Worm (Caenorhabditis elegans) whole organism, L4 larva: ENCODE data around the gene col-111.

Experiments
- D1046.2 ChIP-seq: fragments of 200-800 bp; sonication (Bioruptor generic); IDR thresholded peaks from 2 replicates; pipeline ENCODE4 v1.3.6; 2022; ENCODE audit warnings: missing genetic modification characterization, missing compliant biosample characterization
- F49E8.2 ChIP-seq: sonication (generic microtip); optimal IDR thresholded peaks from 2 replicates; lab custom pipeline; 2016; ENCODE audit warnings: missing compliant biosample characterization, mild to moderate bottlenecking, missing genetic modification characterization, borderline replicate concordance
- Y5F2A.4 ChIP-seq: fragments of 200-800 bp; sonication (Bioruptor generic); optimal IDR thresholded peaks from 2 replicates; lab custom pipeline; 2018; ENCODE audit warnings: mild to moderate bottlenecking, missing genetic modification characterization, missing compliant biosample characterization
- aha-1 ChIP-seq: fragments of 150-350 bp; peaks from one replicate; lab custom pipeline; 2014; ENCODE audit warnings: missing biosample characterization, missing genetic modification characterization
- aly-2 ChIP-seq: sonication (generic microtip); optimal IDR thresholded peaks from 2 replicates; lab custom pipeline; 2018; ENCODE audit warnings: missing biosample characterization, missing genetic modification characterization
- arid-1 ChIP-seq: fragments of 200-800 bp; sonication (Bioruptor generic); conservative IDR thresholded peaks from 2 replicates; pipeline ENCODE4 v1.3.6; 2022; ENCODE audit warnings: missing genetic modification reagents, missing genetic modification characterization, missing compliant biosample characterization
- ceh-82 ChIP-seq: sonication (generic microtip); optimal IDR thresholded peaks from 2 replicates; lab custom pipeline; 2017; ENCODE audit warnings: missing biosample characterization, missing genetic modification characterization
- ces-1 ChIP-seq: fragments of 150-350 bp; sonication (generic microtip); optimal IDR thresholded peaks from 4 replicates; lab custom pipeline; 2014; ENCODE audit warnings: missing biosample characterization, missing genetic modification reagents, missing genetic modification characterization
- daf-12 ChIP-seq: fragments of 150-350 bp; optimal IDR thresholded peaks from 2 replicates; lab custom pipeline; 2014; ENCODE audit warnings: missing biosample characterization, missing genetic modification reagents, missing genetic modification characterization
- daf-16 ChIP-seq, 3 experiments: sonication (generic microtip); optimal IDR thresholded peaks; 2 replicates each; lab custom pipeline; 2016 to 2017; ENCODE audit warnings: missing genetic modification characterization in 3 of 3, missing genetic modification reagents in 3 of 3, mild to moderate bottlenecking in 2 of 3, missing compliant biosample characterization in 2 of 3, missing biosample characterization in 1 of 3, moderate library complexity in 1 of 3
- dpl-1 ChIP-seq: fragments of 150-350 bp; optimal IDR thresholded peaks from 2 replicates; lab custom pipeline; 2014; ENCODE audit warnings: missing biosample characterization, missing genetic modification reagents, missing genetic modification characterization
- egl-43 ChIP-seq: fragments of 200-800 bp; sonication (Bioruptor generic); IDR thresholded peaks from 2 replicates; pipeline ENCODE4 v1.3.6; 2022; ENCODE audit warnings: missing genetic modification reagents, missing genetic modification characterization, missing compliant biosample characterization
- gei-8 ChIP-seq: fragments of 200-800 bp; sonication (Bioruptor generic); optimal IDR thresholded peaks from 2 replicates; lab custom pipeline; 2018; ENCODE audit warnings: mild to moderate bottlenecking, missing genetic modification characterization, missing compliant biosample characterization
- lin-1 ChIP-seq: fragments of 200-800 bp; sonication (Bioruptor generic); IDR thresholded peaks from 2 replicates; pipeline ENCODE4 v1.3.6; 2022; ENCODE audit warnings: missing genetic modification reagents, missing genetic modification characterization, missing compliant biosample characterization
- lin-39 ChIP-seq: fragments of 150-350 bp; optimal IDR thresholded peaks from 2 replicates; lab custom pipeline; 2014; ENCODE audit warnings: missing biosample characterization, missing genetic modification reagents, missing genetic modification characterization
- lsy-2 ChIP-seq, 2 experiments: fragments of 150-350 bp in 1 of 2; sonication (generic microtip) in 1 of 2; optimal IDR thresholded peaks; 2 replicates each; lab custom pipeline; 2014 to 2017; ENCODE audit warnings: missing biosample characterization in 2 of 2, missing genetic modification characterization in 2 of 2
- mep-1 ChIP-seq: fragments of 150-350 bp; sonication (generic microtip); optimal IDR thresholded peaks from 3 replicates; lab custom pipeline; 2014; ENCODE audit warnings: missing biosample characterization, missing genetic modification characterization
- mxl-3 ChIP-seq: fragments of 200-800 bp; sonication (Bioruptor generic); optimal IDR thresholded peaks from 2 replicates; lab custom pipeline; 2018; ENCODE audit warnings: mild to moderate bottlenecking, missing genetic modification characterization, missing compliant biosample characterization
- nhr-11 ChIP-seq: fragments of 150-350 bp; optimal IDR thresholded peaks from 2 replicates; lab custom pipeline; 2014; ENCODE audit warnings: missing biosample characterization, missing genetic modification characterization
- nhr-111 ChIP-seq: fragments of 200-800 bp; sonication (Bioruptor generic); optimal IDR thresholded peaks from 2 replicates; lab custom pipeline; 2018; ENCODE audit warnings: mild to moderate bottlenecking, missing genetic modification characterization, missing compliant biosample characterization
- nhr-42 ChIP-seq: fragments of 200-800 bp; sonication (Bioruptor generic); IDR thresholded peaks from 2 replicates; pipeline ENCODE4 v1.3.6; 2022; ENCODE audit warnings: missing genetic modification characterization, missing compliant biosample characterization
- nhr-48 ChIP-seq: sonication (generic microtip); optimal IDR thresholded peaks from 2 replicates; lab custom pipeline; 2016; ENCODE audit warnings: mild to moderate bottlenecking, missing genetic modification characterization, missing compliant biosample characterization
- nhr-77 ChIP-seq: fragments of 150-350 bp; optimal IDR thresholded peaks from 2 replicates; lab custom pipeline; 2014; ENCODE audit warnings: missing biosample characterization, missing genetic modification characterization
- set-16 ChIP-seq: fragments of 200-800 bp; sonication (Bioruptor generic); IDR thresholded peaks from 2 replicates; pipeline ENCODE4 v1.3.6; 2022; ENCODE audit warnings: missing genetic modification reagents, missing genetic modification characterization, missing compliant biosample characterization
- snpc-1.2 ChIP-seq: fragments of 200-800 bp; sonication (Bioruptor generic); IDR thresholded peaks from 2 replicates; pipeline ENCODE4 v1.3.6; 2022; ENCODE audit warnings: missing genetic modification reagents, missing genetic modification characterization, missing compliant biosample characterization
- spr-1 ChIP-seq: sonication (generic microtip); optimal IDR thresholded peaks from 2 replicates; lab custom pipeline; 2016; ENCODE audit warnings: mild to moderate bottlenecking, missing genetic modification characterization, missing compliant biosample characterization
- unc-130 ChIP-seq: sonication (generic microtip); optimal IDR thresholded peaks from 2 replicates; lab custom pipeline; 2016; ENCODE audit warnings: missing genetic modification reagents, missing genetic modification characterization, missing compliant biosample characterization
- unc-62 ChIP-seq, 3 experiments: fragments of 150-350 bp in 1 of 3; sonication (generic microtip); optimal IDR thresholded peaks in 2 of 3; peaks in 1 of 3; 1 replicate in 1 of 3; 2 replicates in 2 of 3; lab custom pipeline; 2014 to 2017; ENCODE audit warnings: missing biosample characterization in 3 of 3, missing genetic modification characterization in 3 of 3, missing genetic modification reagents in 3 of 3, missing genotype in 1 of 3

Gene col-111

DNA sequence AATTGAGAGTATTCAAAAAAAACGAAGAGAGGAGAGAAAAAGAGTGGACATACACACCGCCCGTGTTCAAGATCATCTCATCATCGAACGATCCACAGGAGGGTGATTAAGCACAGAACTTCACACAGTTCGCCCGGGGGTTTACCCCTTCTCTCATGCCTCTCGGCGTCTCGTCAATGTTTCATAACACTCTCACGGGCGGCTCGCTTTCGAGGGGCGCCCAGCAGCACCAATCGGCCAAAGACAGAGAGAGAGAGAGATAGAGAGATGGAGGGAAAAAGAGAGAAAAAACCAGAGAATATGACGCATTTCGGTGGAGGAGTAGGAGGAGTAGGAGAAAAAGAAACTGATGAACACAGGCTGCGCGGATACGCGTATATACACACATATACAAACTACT, 47.4 kb upstream of the col-111 start (continued):
- TF ChIP-seq Y5F2A.4 (GFP tag; lab: Kevin White, UChicago) (no peak), daf-16 (GFP tag; optimal IDR thresholded peaks at IDR 0.05; lab: Kevin White, UChicago) (no peak), daf-16 (tag; optimal IDR thresholded peaks at IDR 0.05; lab: Kevin White, UChicago) (peak; percentile 42), F49E8.2 (no peak), ces-1 (GFP tag; lab: Kevin White, UChicago) (no peak), unc-130 (GFP tag; lab: Kevin White, UChicago) (no peak), ceh-82 (no peak), nhr-11 (tag; lab: Kevin White, UChicago) (peak; percentile 62), nhr-48 (tag; lab: Kevin White, UChicago) (peak; percentile 30), D1046.2 (GFP tag; lab: Robert Waterston, UW) (0 out of 2 replicates have a peak, but pooled peaks have one; percentile 33), lin-1 (GFP tag; lab: Robert Waterston, UW) (peak; percentile 61)

DNA sequence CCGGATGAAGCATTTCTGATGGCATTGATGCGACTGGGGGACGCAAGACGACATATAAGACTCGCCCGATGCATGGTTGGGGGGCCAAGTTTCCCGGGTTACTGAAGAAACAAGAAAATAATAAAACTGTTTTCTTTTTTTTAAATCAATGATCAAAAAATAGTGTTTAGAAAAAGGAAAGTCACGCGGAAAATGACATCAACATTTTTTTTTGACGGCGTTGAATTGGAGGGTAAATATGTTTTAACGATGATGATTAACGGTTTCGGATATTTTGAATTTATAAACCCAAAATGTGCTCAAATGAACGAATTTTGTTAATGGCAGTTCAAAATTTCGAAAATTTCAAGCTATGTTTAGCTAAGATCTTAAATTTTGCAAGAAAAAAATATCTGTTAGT, 46.1 kb upstream of the col-111 start, which contains the start of gene ogdh-1:
Gene ogdh-1 (minus strand): TSS at position 101 of the 400 bp plus-strand sequence.
- TF ChIP-seq egl-43 (GFP tag; lab: Robert Waterston, UW): no peak
- TF ChIP-seq F49E8.2: no peak
- no peak for TF ChIP-seq gei-8 (GFP tag; lab: Kevin White, UChicago)
- TF ChIP-seq aly-2 (tag; lab: Kevin White, UChicago): no peak

DNA sequence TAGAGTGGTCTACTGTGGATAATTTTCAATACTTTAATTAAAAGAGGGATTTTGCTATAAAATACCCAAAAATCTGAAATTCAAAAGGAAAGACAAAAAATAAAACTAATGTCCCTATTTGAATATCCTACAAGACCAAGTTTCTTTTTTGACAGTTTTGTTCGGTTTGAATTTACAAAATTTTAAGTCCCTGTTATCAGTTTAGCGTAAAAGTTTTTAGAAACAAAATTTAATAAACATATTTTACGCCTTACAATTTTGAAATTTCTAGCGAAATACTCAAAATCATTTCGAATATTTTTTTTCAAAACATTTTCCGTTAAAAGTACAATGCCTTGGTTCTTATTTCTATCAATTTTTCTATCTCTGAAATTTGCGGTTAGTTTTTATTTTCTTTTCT, 34.7 kb upstream of the col-111 start, which contains the start of gene spe-51:
Gene spe-51 (plus strand): TSS at position 301 of the 400 bp plus-strand sequence.
- TF ChIP-seq aha-1 (no peak), Y5F2A.4 (GFP tag; lab: Kevin White, UChicago) (no peak), lsy-2 (tag; optimal IDR thresholded peaks at IDR 0.05; lab: Kevin White, UChicago) (no peak), nhr-42 (GFP tag; lab: Robert Waterston, UW) (no peak), nhr-48 (tag; lab: Kevin White, UChicago) (no peak)

DNA sequence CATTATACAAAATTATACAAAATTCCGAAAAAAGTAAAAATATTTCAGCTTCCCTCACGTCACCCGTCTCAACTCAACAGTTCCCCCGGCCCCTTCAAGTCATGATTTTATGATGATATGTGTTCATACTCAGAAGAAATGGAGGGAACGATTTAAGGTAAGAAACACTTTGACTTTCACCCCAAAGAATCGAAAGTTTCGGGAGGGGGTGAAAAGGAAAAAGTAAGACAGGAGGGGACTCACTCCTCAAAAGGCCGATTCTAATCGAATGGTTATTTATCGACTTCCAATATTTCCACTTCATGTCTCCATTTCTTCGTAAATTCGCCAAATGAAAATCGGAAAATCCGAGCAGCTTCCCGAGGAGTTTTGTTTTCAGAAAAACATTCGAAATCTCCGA, 30.4 kb upstream of the col-111 start, which contains the start of gene bus-4:
Gene bus-4 (plus strand): TSS at position 49 of the 400 bp plus-strand sequence.
- TF ChIP-seq nhr-42 (GFP tag; lab: Robert Waterston, UW): no peak

DNA sequence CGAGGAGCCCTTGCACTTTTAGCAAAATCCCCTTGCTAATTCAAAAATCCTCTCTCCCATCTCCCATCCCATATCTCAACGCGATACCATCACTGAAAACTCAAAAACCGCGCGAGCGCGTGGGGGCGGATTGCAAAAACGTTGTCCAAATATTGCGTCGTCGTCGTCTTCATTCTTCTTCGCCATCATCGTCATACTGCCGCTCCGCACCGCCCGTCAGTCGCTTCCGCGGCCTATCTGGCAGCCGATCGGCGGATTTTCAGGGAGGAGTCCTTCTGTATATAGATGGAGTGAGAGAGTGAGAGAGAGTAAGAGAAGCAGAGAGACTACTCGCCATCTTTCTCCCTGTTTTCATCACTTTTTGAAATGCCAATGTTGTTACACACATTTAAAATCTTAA, 29.1 kb upstream of the col-111 start:
- TF ChIP-seq Y5F2A.4 (GFP tag; lab: Kevin White, UChicago) (no peak), nhr-111 (GFP tag; lab: Kevin White, UChicago) (no peak), spr-1 (tag; lab: Kevin White, UChicago) (no peak), aha-1 (peak; percentile 69), set-16 (GFP tag; lab: Robert Waterston, UW) (peak; percentile 56; the same call in 1 of the 2 replicates), mxl-3 (GFP tag; lab: Kevin White, UChicago) (no peak)

DNA sequence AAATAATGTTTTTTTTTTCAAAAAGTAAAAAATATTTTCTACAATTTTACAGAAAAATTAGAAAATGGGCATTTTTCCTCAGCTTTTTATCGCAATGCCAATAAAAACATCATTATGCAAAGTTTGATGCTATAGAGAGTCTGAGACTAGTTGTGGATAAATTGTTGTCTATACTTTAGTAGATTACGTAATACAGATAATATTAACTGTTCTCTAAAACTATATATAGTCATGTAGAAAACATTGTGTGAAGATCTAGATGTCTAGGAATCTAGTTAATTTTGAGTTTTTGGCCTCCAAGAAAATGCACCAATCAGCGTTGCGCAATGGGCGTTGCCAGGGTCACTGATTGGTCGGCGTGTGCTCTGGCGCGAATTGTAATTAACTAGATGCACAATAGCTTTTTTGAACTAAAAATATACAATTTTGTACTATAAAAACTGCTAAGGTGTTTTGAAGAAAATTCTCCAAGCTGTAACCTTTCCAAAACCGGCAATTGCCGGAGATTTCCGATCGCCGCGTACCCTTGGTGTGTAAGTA, 28.6 kb upstream of the col-111 start:
- TF ChIP-seq lin-39 (tag; lab: Kevin White, UChicago) (no peak), unc-62 (GFP tag; optimal IDR thresholded peaks at IDR 0.05 in 1 of 2; lab: Kevin White, UChicago) (peak in 1 of 2 experiments; percentile 65), unc-62 (tag; optimal IDR thresholded peaks at IDR 0.05; lab: Kevin White, UChicago) (no peak)

DNA sequence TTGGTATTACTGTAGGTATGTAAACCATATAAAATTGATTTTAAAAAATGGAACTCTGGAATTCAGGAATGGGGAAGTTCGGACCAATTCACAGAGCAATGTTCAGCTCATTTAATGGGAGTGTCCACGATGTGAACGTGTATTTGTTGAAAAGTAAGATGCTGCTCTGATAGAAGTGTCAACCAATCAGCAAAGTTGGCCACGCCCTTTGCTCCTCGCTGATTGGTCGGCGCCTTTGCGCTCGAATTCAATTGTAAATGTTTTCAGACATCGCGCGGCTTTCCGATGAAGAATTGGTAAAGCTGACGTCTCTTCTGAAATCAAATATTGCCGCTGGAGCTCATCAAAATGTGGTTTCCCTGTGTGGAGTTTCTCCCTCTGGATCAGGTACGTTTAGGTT, 25.4 kb upstream of the col-111 start:
- no peak for TF ChIP-seq mep-1 (tag; lab: Kevin White, UChicago)
- TF ChIP-seq mxl-3 (GFP tag; lab: Kevin White, UChicago): no peak
- TF ChIP-seq, all 104 proteins: peak for 0

DNA sequence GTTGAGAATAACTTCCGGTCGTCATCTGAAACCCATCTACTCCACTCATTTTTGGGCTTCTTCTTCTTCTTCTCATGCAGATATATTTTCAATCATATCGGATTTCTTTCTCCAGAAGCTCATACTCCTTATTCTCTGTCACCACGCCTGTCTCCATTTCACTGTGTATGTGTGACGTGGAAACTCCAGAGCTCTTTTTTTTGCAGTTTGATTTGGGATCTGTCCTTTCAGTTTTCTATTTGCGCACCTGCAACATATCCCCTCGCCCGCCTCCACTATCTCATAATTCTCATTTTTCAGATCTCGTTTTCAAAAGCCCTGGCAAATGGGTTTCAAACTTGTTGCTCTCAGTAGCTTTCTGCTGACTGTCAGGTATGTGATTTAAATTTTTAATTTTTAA, 20.9 kb upstream of the col-111 start, which contains the start of gene kin-36:
Gene kin-36 (plus strand): TSS at position 301 of the 400 bp plus-strand sequence.
- TF ChIP-seq snpc-1.2 (GFP tag; lab: Robert Waterston, UW): no peak
- TF ChIP-seq ces-1 (GFP tag; lab: Kevin White, UChicago): no peak
- TF ChIP-seq dpl-1 (GFP tag; lab: Kevin White, UChicago): no peak
- no peak for TF ChIP-seq nhr-77 (tag; lab: Kevin White, UChicago)
- TF ChIP-seq arid-1 (GFP tag; lab: Robert Waterston, UW): no peak
- TF ChIP-seq daf-12: no peak
